Worm (Caenorhabditis elegans): ENCODE measurements around the gene clec-143.

ce11 chrII:10515422-10515821 is 45.3 kb upstream of the clec-143 start:
- TF ChIP-seq klf-2 (GFP tag; conservative IDR thresholded peaks at IDR 0.05) (no peak), T22C8.4 (GFP tag; IDR thresholded peaks at IDR 0.05) (no peak), tab-1 (GFP tag; IDR thresholded peaks at IDR 0.05) (no peak), ztf-23 (GFP tag; IDR thresholded peaks at IDR 0.05) (no peak)

Data from whole organism, midembryonic.